Fruit fly (Drosophila melanogaster) Kc167 (cell line): ENCODE data around the gene laf.

Source experiments
- h ChIP-seq: fragments of >200 bp; optimal IDR thresholded peaks from 3 replicates; lab custom pipeline; 2018; ENCODE audit warnings: missing external identifiers
- psq ChIP-seq: fragments of >200 bp; optimal IDR thresholded peaks from 2 replicates; lab custom pipeline; 2017; ENCODE audit warnings: missing external identifiers

DNA sequence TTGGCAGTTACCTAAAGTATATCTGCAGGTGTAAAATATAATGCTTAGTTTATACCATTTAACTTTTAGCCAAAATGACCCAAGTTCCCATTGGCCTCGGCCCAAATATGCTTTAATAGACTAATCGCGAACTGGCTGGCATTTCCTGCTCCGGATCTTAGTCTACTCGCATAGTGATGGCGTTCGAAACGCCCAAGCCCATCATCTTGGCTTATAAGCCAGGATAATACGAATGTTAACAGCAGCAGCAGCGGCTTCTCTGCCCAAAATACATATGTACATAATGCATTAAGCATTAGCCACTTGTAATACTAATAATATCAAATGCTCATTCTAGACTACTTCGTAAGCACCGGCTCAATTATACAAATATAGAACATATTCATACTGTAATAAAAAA is 26.5 kb upstream of the laf start:
- TF ChIP-seq h (lab: Kevin White, UChicago) (no peak), psq (no peak)
